Fruit fly (Drosophila melanogaster): ENCODE results near the gene Eip75B.

- TF ChIP-seq Vsx2 (GFP tag; optimal IDR thresholded peaks at IDR 0.05; ENCODE audit: partially characterized antibody) (no peak), Dif (GFP tag; optimal IDR thresholded peaks at IDR 0.05; ENCODE audit: partially characterized antibody) (no peak), usp (GFP tag; optimal IDR thresholded peaks at IDR 0.05) (no peak), Myc (optimal IDR thresholded peaks at IDR 0.05) (no peak), Rel (GFP tag; optimal IDR thresholded peaks at IDR 0.05) (no peak), Rel (tag; optimal IDR thresholded peaks at IDR 0.05) (no peak), h (GFP tag; optimal IDR thresholded peaks at IDR 0.05) (no peak), tai (GFP tag; optimal IDR thresholded peaks at IDR 0.05) (no peak), fru (GFP tag; optimal IDR thresholded peaks at IDR 0.05) (no peak), HLH106 (tag; optimal IDR thresholded peaks at IDR 0.05) (no peak), brk (GFP tag; optimal IDR thresholded peaks at IDR 0.05) (no peak), OdsH (GFP tag; optimal IDR thresholded peaks at IDR 0.05) (no peak)
Measured at dm6 chr3L:18000102-18000488, 64.4 kb downstream of the Eip75B start.
